Worm (Caenorhabditis elegans) whole organism, late embryonic: ENCODE data around the gene F20D6.1.

Experiments used
- K02D7.2 ChIP-seq: sonication (generic microtip); optimal IDR thresholded peaks from 2 replicates; lab custom pipeline; 2017; ENCODE audit warnings: mild to moderate bottlenecking, missing genetic modification characterization, missing compliant biosample characterization
- ama-1 ChIP-seq: fragments of 150-350 bp; optimal IDR thresholded peaks from 2 replicates; lab custom pipeline; 2014
- ceh-19 ChIP-seq: fragments of 200-800 bp; sonication (Bioruptor generic); optimal IDR thresholded peaks from 2 replicates; lab custom pipeline; 2018; ENCODE audit warnings: mild to moderate bottlenecking, missing genetic modification characterization, missing compliant biosample characterization
- ceh-30 ChIP-seq: fragments of 150-350 bp; optimal IDR thresholded peaks from 2 replicates; lab custom pipeline; 2014; ENCODE audit warnings: missing biosample characterization, missing genetic modification characterization
- elt-2 ChIP-seq: sonication (generic microtip); optimal IDR thresholded peaks from 2 replicates; lab custom pipeline; 2016; ENCODE audit warnings: missing genetic modification reagents, missing genetic modification characterization, missing compliant biosample characterization
- fkh-10 ChIP-seq: fragments of 150-350 bp; optimal IDR thresholded peaks from 2 replicates; lab custom pipeline; 2014; ENCODE audit warnings: missing biosample characterization, missing genetic modification reagents, missing genetic modification characterization
- gmeb-2 ChIP-seq: sonication (generic microtip); optimal IDR thresholded peaks from 2 replicates; lab custom pipeline; 2016; ENCODE audit warnings: missing genetic modification characterization, inconsistent platforms, missing compliant biosample characterization
- nfya-1 ChIP-seq: sonication (generic microtip); optimal IDR thresholded peaks from 2 replicates; lab custom pipeline; 2017; ENCODE audit warnings: missing genetic modification characterization, mild to moderate bottlenecking, missing compliant biosample characterization, antibody characterized with exemption, moderate library complexity
- pha-4 ChIP-seq: fragments of 150-350 bp; optimal IDR thresholded peaks from 2 replicates; lab custom pipeline; 2018; ENCODE audit warnings: missing biosample characterization, missing genetic modification reagents, missing genetic modification characterization

DNA sequence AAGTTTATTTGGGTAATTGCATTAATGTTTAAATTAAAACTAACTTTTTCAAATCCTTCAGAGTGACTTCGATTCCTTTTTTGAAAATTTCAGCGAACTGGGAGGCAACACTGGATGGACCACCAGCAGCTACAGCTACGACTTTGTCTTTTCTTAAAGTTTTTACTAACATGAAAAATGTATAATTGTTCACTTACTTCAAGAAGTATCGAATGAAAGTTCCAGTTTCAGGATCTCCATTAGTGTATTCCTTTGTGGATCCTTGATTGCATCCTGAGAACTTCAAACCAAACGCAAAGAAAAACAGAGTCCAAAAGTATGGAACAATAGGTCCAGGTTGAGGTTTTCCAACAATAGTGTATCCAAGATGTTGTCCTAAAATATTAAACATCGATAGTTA, 6.5 kb downstream of the F20D6.1 start:
- TF ChIP-seq gmeb-2 (no peak), ama-1 (no peak), K02D7.2 (tag; lab: Kevin White, UChicago) (no peak), fkh-10 (GFP tag; lab: Kevin White, UChicago) (no peak), ceh-30 (no peak), pha-4 (no peak), nfya-1 (no peak), ceh-19 (GFP tag; lab: Kevin White, UChicago) (no peak), elt-2 (no peak)
